Worm (Caenorhabditis elegans): ENCODE results near the gene Y60A3A.16.

DNA sequence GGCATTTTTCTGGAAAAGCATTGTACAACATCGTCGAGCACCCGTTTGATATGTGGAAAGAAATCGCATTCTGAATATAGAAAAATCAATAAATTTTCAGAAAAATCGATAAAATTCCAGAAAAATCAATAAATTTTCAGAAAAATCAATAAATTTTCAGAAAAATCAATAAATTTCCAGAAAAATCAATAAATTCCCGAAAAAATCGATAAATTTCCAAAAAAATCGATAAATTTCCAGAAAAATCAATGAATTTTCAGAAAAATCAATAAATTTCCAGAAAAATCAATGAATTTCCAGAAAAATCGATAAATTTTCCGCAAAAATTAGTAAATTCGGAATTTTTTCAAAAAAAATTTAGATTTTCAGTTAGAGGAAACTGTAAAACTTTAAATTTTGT lies 15.1 kb downstream of the Y60A3A.16 start, which contains the start of gene fars-2:
- no peak for TF ChIP-seq unc-120 (tag; optimal IDR thresholded peaks at IDR 0.05; ENCODE audit: poor library complexity, severe bottlenecking)
- no peak for TF ChIP-seq lin-32 (GFP tag; optimal IDR thresholded peaks at IDR 0.05)
- TF ChIP-seq pha-4 (tag; optimal IDR thresholded peaks at IDR 0.05) = no peak
- no peak for TF ChIP-seq unc-62 (GFP tag; optimal IDR thresholded peaks at IDR 0.05)
- no peak for TF ChIP-seq ztf-11 (tag; optimal IDR thresholded peaks at IDR 0.05)

All from whole organism, mixed stage, embryonic.